Worm (Caenorhabditis elegans): ENCODE measurements around the gene ZK402.1.

The ZK402.1 gene

ce11 chrX:1446593-1447141 is 42.6 kb downstream of the ZK402.1 start, which contains the start of gene zfp-3 (continued):
- TF ChIP-seq nhr-76 (tag; optimal IDR thresholded peaks at IDR 0.05) (no peak), Y48G9A.11 (GFP tag; IDR thresholded peaks at IDR 0.05) (no peak), Y105C5A.15 (GFP tag; IDR thresholded peaks at IDR 0.05) (0 out of 2 replicates have a peak, but pooled peaks have one; percentile 31), gei-8 (GFP tag; optimal IDR thresholded peaks at IDR 0.05) (peak; percentile 39), snpc-1.2 (GFP tag; IDR thresholded peaks at IDR 0.05) (no peak), pha-4 (GFP tag; IDR thresholded peaks at IDR 0.05) (peak; percentile 84), pha-4 (tag; optimal IDR thresholded peaks at IDR 0.05) (peak; percentile 28), ztf-11 (tag; optimal IDR thresholded peaks at IDR 0.05) (no peak), aha-1 (tag) (peak; percentile 100), nhr-10 (tag; optimal IDR thresholded peaks at IDR 0.05) (no peak), F26F4.8 (GFP tag; conservative IDR thresholded peaks at IDR 0.05) (no peak), mxl-3 (GFP tag; optimal IDR thresholded peaks at IDR 0.05) (peak; percentile 90), zip-2 (tag; optimal IDR thresholded peaks at IDR 0.05) (no peak), ctbp-1 (GFP tag; IDR thresholded peaks at IDR 0.05) (peak; percentile 95), daf-8 (GFP tag; IDR thresholded peaks at IDR 0.05) (no peak), ceh-62 (tag; optimal IDR thresholded peaks at IDR 0.05) (no peak), nhr-25 (tag; optimal IDR thresholded peaks at IDR 0.05; ENCODE audit: borderline replicate concordance, insufficient read depth) (peak; percentile 87), madf-9 (GFP tag; conservative IDR thresholded peaks at IDR 0.05) (peak; percentile 81), duxl-1 (tag; optimal IDR thresholded peaks at IDR 0.05; ENCODE audit: poor library complexity) (peak; percentile 87), lin-13 (GFP tag; optimal IDR thresholded peaks at IDR 0.05) (peak; percentile 67), lin-15B (tag; optimal IDR thresholded peaks at IDR 0.05) (no peak), mep-1 (tag; optimal IDR thresholded peaks at IDR 0.05) (peak; percentile 97), nhr-28 (tag; optimal IDR thresholded peaks at IDR 0.05) (peak; percentile 82), nhr-48 (tag; optimal IDR thresholded peaks at IDR 0.05) (peak; percentile 85), nhr-111 (GFP tag; optimal IDR thresholded peaks at IDR 0.05) (no peak), daf-16 (GFP tag; optimal IDR thresholded peaks at IDR 0.05) (peak; percentile 62 to 79), daf-16 (tag; optimal IDR thresholded peaks at IDR 0.05) (peak; percentile 88), nhr-42 (GFP tag; IDR thresholded peaks at IDR 0.05) (peak; percentile 87; the same call in 1 of the 2 replicates), set-16 (GFP tag; IDR thresholded peaks at IDR 0.05) (peak; percentile 91), mdt-29 (GFP tag; IDR thresholded peaks at IDR 0.05) (peak; percentile 76), lim-7 (GFP tag; IDR thresholded peaks at IDR 0.05) (no peak), dmd-8 (GFP tag; IDR thresholded peaks at IDR 0.05) (0 out of 2 replicates have a peak, but pooled peaks have one; percentile 17), nhr-6 (tag; optimal IDR thresholded peaks at IDR 0.05) (peak; percentile 92), unc-39 (tag; optimal IDR thresholded peaks at IDR 0.05) (no peak), tra-1 (GFP tag; IDR thresholded peaks at IDR 0.05) (peak; percentile 81), daf-19 (GFP tag; conservative IDR thresholded peaks at IDR 0.05) (0 out of 2 replicates have a peak, but pooled peaks have one; percentile 60), lin-38 (GFP tag; IDR thresholded peaks at IDR 0.05) (peak; percentile 78), egl-43 (GFP tag; IDR thresholded peaks at IDR 0.05) (peak; percentile 81), fos-1 (tag; optimal IDR thresholded peaks at IDR 0.05) (peak; percentile 25), skn-1 (tag; optimal IDR thresholded peaks at IDR 0.05) (peak; percentile 6), nhr-237 (tag; optimal IDR thresholded peaks at IDR 0.05) (no peak), R02D3.7 (tag; optimal IDR thresholded peaks at IDR 0.05) (no peak), D1046.2 (GFP tag; IDR thresholded peaks at IDR 0.05) (no peak), lin-29 (GFP tag; IDR thresholded peaks at IDR 0.05) (no peak), ztf-7 (tag; optimal IDR thresholded peaks at IDR 0.05) (peak; percentile 83), madf-5 (GFP tag; IDR thresholded peaks at IDR 0.05) (no peak), nhr-11 (tag; optimal IDR thresholded peaks at IDR 0.05) (peak; percentile 94), lsy-2 (tag; optimal IDR thresholded peaks at IDR 0.05) (peak; percentile 81 to 93), snpc-4 (tag; optimal IDR thresholded peaks at IDR 0.05) (no peak), saeg-2 (GFP tag; IDR thresholded peaks at IDR 0.05) (peak; percentile 74; the same call in 1 of the 2 replicates), Y75B8A.6 (GFP tag; IDR thresholded peaks at IDR 0.05) (no peak), F10B5.3 (tag; optimal IDR thresholded peaks at IDR 0.05) (peak; percentile 71)

Measured in whole organism, L4 larva.